Worm (Caenorhabditis elegans) whole organism, L4 larva: Measurements from ENCODE around the gene pno-1.

Source experiments
- D1046.2 ChIP-seq: fragments of 200-800 bp; sonication (Bioruptor generic); IDR thresholded peaks from 2 replicates; pipeline ENCODE4 v1.3.6; 2022; ENCODE audit warnings: missing genetic modification characterization, missing compliant biosample characterization
- F10B5.3 ChIP-seq: sonication (generic microtip); optimal IDR thresholded peaks from 2 replicates; lab custom pipeline; 2016; ENCODE audit warnings: mild to moderate bottlenecking, missing genetic modification characterization, missing compliant biosample characterization
- F37D6.2 ChIP-seq: sonication (generic microtip); optimal IDR thresholded peaks from 2 replicates; lab custom pipeline; 2016; ENCODE audit warnings: mild to moderate bottlenecking, missing genetic modification characterization, missing compliant biosample characterization
- F44E2.7 ChIP-seq: fragments of 200-800 bp; sonication (Bioruptor generic); IDR thresholded peaks from 2 replicates; pipeline ENCODE4 v2.1.2; 2022; ENCODE audit warnings: missing genetic modification characterization, missing compliant biosample characterization
- Y48G9A.11 ChIP-seq: fragments of 200-800 bp; sonication (Bioruptor generic); IDR thresholded peaks from 2 replicates; pipeline ENCODE4 v1.3.6; 2022; ENCODE audit warnings: missing genetic modification reagents, missing genetic modification characterization, missing compliant biosample characterization
- Y5F2A.4 ChIP-seq: fragments of 200-800 bp; sonication (Bioruptor generic); optimal IDR thresholded peaks from 2 replicates; lab custom pipeline; 2018; ENCODE audit warnings: mild to moderate bottlenecking, missing genetic modification characterization, missing compliant biosample characterization
- ceh-44 ChIP-seq: fragments of 200-800 bp; sonication (Bioruptor generic); IDR thresholded peaks from 2 replicates; pipeline ENCODE4 v1.3.6; 2022; ENCODE audit warnings: missing genetic modification reagents, missing genetic modification characterization, missing compliant biosample characterization
- ctbp-1 ChIP-seq: fragments of 200-800 bp; sonication (Bioruptor generic); IDR thresholded peaks from 2 replicates; pipeline ENCODE4 v1.3.6; 2022; ENCODE audit warnings: missing genetic modification reagents, missing genetic modification characterization, missing compliant biosample characterization
- daf-12 ChIP-seq: fragments of 150-350 bp; optimal IDR thresholded peaks from 2 replicates; lab custom pipeline; 2014; ENCODE audit warnings: missing biosample characterization, missing genetic modification reagents, missing genetic modification characterization
- daf-16 ChIP-seq, 3 experiments: sonication (generic microtip); optimal IDR thresholded peaks; 2 replicates each; lab custom pipeline; 2016 to 2017; ENCODE audit warnings: missing genetic modification characterization in 3 of 3, missing genetic modification reagents in 3 of 3, mild to moderate bottlenecking in 2 of 3, missing compliant biosample characterization in 2 of 3, missing biosample characterization in 1 of 3, moderate library complexity in 1 of 3
- daf-8 ChIP-seq: fragments of 200-800 bp; sonication (Bioruptor generic); IDR thresholded peaks from 2 replicates; pipeline ENCODE4 v1.3.6; 2022; ENCODE audit warnings: missing genetic modification characterization, missing compliant biosample characterization
- dmd-8 ChIP-seq: fragments of 200-800 bp; sonication (Bioruptor generic); IDR thresholded peaks from 2 replicates; pipeline ENCODE4 v1.3.6; 2022; ENCODE audit warnings: missing genetic modification characterization, missing compliant biosample characterization
- dmd-9 ChIP-seq: fragments of 200-800 bp; sonication (Bioruptor generic); IDR thresholded peaks from 2 replicates; pipeline ENCODE4 v1.3.6; 2022; ENCODE audit warnings: missing genetic modification reagents, missing genetic modification characterization, missing compliant biosample characterization
- egl-27 ChIP-seq: sonication (generic microtip); optimal IDR thresholded peaks from 3 replicates; lab custom pipeline; 2017; ENCODE audit warnings: missing biosample characterization, missing genetic modification reagents, missing genetic modification characterization
- fkh-10 ChIP-seq: fragments of 150-350 bp; optimal IDR thresholded peaks from 2 replicates; lab custom pipeline; 2014; ENCODE audit warnings: missing biosample characterization, missing genetic modification reagents, missing genetic modification characterization
- gei-8 ChIP-seq: fragments of 200-800 bp; sonication (Bioruptor generic); optimal IDR thresholded peaks from 2 replicates; lab custom pipeline; 2018; ENCODE audit warnings: mild to moderate bottlenecking, missing genetic modification characterization, missing compliant biosample characterization
- hif-1 ChIP-seq, 2 experiments: sonication (generic microtip); optimal IDR thresholded peaks; 2 replicates each; lab custom pipeline; 2016 to 2017; ENCODE audit warnings: missing compliant biosample characterization in 2 of 2, missing genetic modification characterization in 2 of 2, missing genetic modification reagents in 2 of 2, missing genotype in 2 of 2, mild to moderate bottlenecking in 1 of 2
- hlh-30 ChIP-seq: sonication (generic microtip); optimal IDR thresholded peaks from 2 replicates; lab custom pipeline; 2017; ENCODE audit warnings: antibody characterized with exemption, mild to moderate bottlenecking, missing genetic modification characterization, missing compliant biosample characterization; ENCODE audit not compliant: insufficient read depth
- hmg-1.1 ChIP-seq: fragments of 200-800 bp; sonication (Bioruptor generic); IDR thresholded peaks from 2 replicates; pipeline ENCODE4 v1.3.6; 2022; ENCODE audit warnings: missing genetic modification reagents, missing genetic modification characterization, missing compliant biosample characterization
- lim-7 ChIP-seq: fragments of 200-800 bp; sonication (Bioruptor generic); IDR thresholded peaks from 2 replicates; pipeline ENCODE4 v1.3.6; 2022; ENCODE audit warnings: missing genetic modification characterization, missing compliant biosample characterization
- lin-15B ChIP-seq: fragments of 150-350 bp; sonication (generic microtip); optimal IDR thresholded peaks from 3 replicates; lab custom pipeline; 2014; ENCODE audit warnings: missing biosample characterization, missing genetic modification characterization
- lin-38 ChIP-seq: fragments of 200-800 bp; sonication (Bioruptor generic); IDR thresholded peaks from 2 replicates; pipeline ENCODE4 v1.3.6; 2022; ENCODE audit warnings: missing genetic modification reagents, missing genetic modification characterization, missing compliant biosample characterization
- madf-9 ChIP-seq: fragments of 200-800 bp; sonication (Bioruptor generic); conservative IDR thresholded peaks from 2 replicates; pipeline ENCODE4 v1.3.6; 2022; ENCODE audit warnings: missing genetic modification reagents, missing genetic modification characterization, missing compliant biosample characterization
- mdt-29 ChIP-seq: fragments of 200-800 bp; sonication (Bioruptor generic); IDR thresholded peaks from 2 replicates; pipeline ENCODE4 v1.3.6; 2022; ENCODE audit warnings: missing genetic modification reagents, missing genetic modification characterization, missing compliant biosample characterization
- mep-1 ChIP-seq: fragments of 150-350 bp; sonication (generic microtip); optimal IDR thresholded peaks from 3 replicates; lab custom pipeline; 2014; ENCODE audit warnings: missing biosample characterization, missing genetic modification characterization
- mes-2 ChIP-seq: sonication (generic microtip); optimal IDR thresholded peaks from 2 replicates; lab custom pipeline; 2016; ENCODE audit warnings: missing genotype, mild to moderate bottlenecking, missing genetic modification characterization, missing compliant biosample characterization; ENCODE audit not compliant: poor library complexity, severe bottlenecking
- mxl-2 ChIP-seq: fragments of 200-800 bp; sonication (Bioruptor generic); conservative IDR thresholded peaks from 2 replicates; pipeline ENCODE4 v1.3.6; 2022; ENCODE audit warnings: missing genetic modification reagents, missing genetic modification characterization, missing compliant biosample characterization
- mxl-3 ChIP-seq: fragments of 200-800 bp; sonication (Bioruptor generic); optimal IDR thresholded peaks from 2 replicates; lab custom pipeline; 2018; ENCODE audit warnings: mild to moderate bottlenecking, missing genetic modification characterization, missing compliant biosample characterization
- nhr-102 ChIP-seq: sonication (generic microtip); optimal IDR thresholded peaks from 2 replicates; lab custom pipeline; 2016; ENCODE audit warnings: mild to moderate bottlenecking, missing genetic modification characterization, moderate library complexity, missing compliant biosample characterization
- nhr-11 ChIP-seq: fragments of 150-350 bp; optimal IDR thresholded peaks from 2 replicates; lab custom pipeline; 2014; ENCODE audit warnings: missing biosample characterization, missing genetic modification characterization
- nhr-237 ChIP-seq: sonication (generic microtip); optimal IDR thresholded peaks from 2 replicates; lab custom pipeline; 2017; ENCODE audit warnings: missing biosample characterization, missing genetic modification characterization
- nhr-25 ChIP-seq: sonication (generic microtip); optimal IDR thresholded peaks from 2 replicates; lab custom pipeline; 2017; ENCODE audit warnings: missing genetic modification characterization, mild to moderate bottlenecking, missing compliant biosample characterization, antibody characterized with exemption, moderate library complexity, borderline replicate concordance; ENCODE audit not compliant: insufficient read depth
- nhr-28 ChIP-seq: fragments of 150-350 bp; optimal IDR thresholded peaks from 2 replicates; lab custom pipeline; 2014; ENCODE audit warnings: missing biosample characterization, missing genetic modification characterization
- nhr-42 ChIP-seq: fragments of 200-800 bp; sonication (Bioruptor generic); IDR thresholded peaks from 2 replicates; pipeline ENCODE4 v1.3.6; 2022; ENCODE audit warnings: missing genetic modification characterization, missing compliant biosample characterization
- nhr-48 ChIP-seq: sonication (generic microtip); optimal IDR thresholded peaks from 2 replicates; lab custom pipeline; 2016; ENCODE audit warnings: mild to moderate bottlenecking, missing genetic modification characterization, missing compliant biosample characterization
- nhr-77 ChIP-seq: fragments of 150-350 bp; optimal IDR thresholded peaks from 2 replicates; lab custom pipeline; 2014; ENCODE audit warnings: missing biosample characterization, missing genetic modification characterization
- saeg-2 ChIP-seq: fragments of 200-800 bp; sonication (Bioruptor generic); IDR thresholded peaks from 2 replicates; pipeline ENCODE4 v1.3.6; 2022; ENCODE audit warnings: missing genetic modification reagents, missing genetic modification characterization, missing compliant biosample characterization
- spr-1 ChIP-seq: sonication (generic microtip); optimal IDR thresholded peaks from 2 replicates; lab custom pipeline; 2016; ENCODE audit warnings: mild to moderate bottlenecking, missing genetic modification characterization, missing compliant biosample characterization
- tag-97 ChIP-seq: fragments of 200-800 bp; sonication (Bioruptor generic); IDR thresholded peaks from 2 replicates; pipeline ENCODE4 v1.3.6; 2022; ENCODE audit warnings: missing genetic modification characterization, missing compliant biosample characterization
- unc-130 ChIP-seq: sonication (generic microtip); optimal IDR thresholded peaks from 2 replicates; lab custom pipeline; 2016; ENCODE audit warnings: missing genetic modification reagents, missing genetic modification characterization, missing compliant biosample characterization
- vab-7 ChIP-seq: fragments of 200-800 bp; sonication (Bioruptor generic); IDR thresholded peaks from 2 replicates; pipeline ENCODE4 v1.3.6; 2022; ENCODE audit warnings: missing genetic modification reagents, missing genetic modification characterization, missing compliant biosample characterization
- zfp-3 ChIP-seq: fragments of 200-800 bp; sonication (Bioruptor generic); conservative IDR thresholded peaks from 2 replicates; pipeline ENCODE4 v1.3.6; 2022; ENCODE audit warnings: missing genetic modification reagents, missing genetic modification characterization, missing compliant biosample characterization

The pno-1 gene

ce11 chrII:9774653-9775052 lies 32.0 kb upstream of the pno-1 start (continued):
- TF ChIP-seq lin-38 (GFP tag; lab: Robert Waterston, UW) (peak; percentile 77), daf-16 (GFP tag; optimal IDR thresholded peaks at IDR 0.05; lab: Kevin White, UChicago) (peak; percentile 23 to 83), daf-16 (tag; optimal IDR thresholded peaks at IDR 0.05; lab: Kevin White, UChicago) (peak; percentile 75), saeg-2 (GFP tag; lab: Robert Waterston, UW) (peak; percentile 51; the same call in 1 of the 2 replicates), ctbp-1 (GFP tag; lab: Robert Waterston, UW) (peak; percentile 78), vab-7 (GFP tag; lab: Robert Waterston, UW) (peak; percentile 91), D1046.2 (GFP tag; lab: Robert Waterston, UW) (peak; percentile 86; the same call in 1 of the 2 replicates), unc-130 (GFP tag; lab: Kevin White, UChicago) (peak; percentile 74), nhr-102 (tag; lab: Kevin White, UChicago) (peak; percentile 85), dmd-9 (GFP tag; lab: Robert Waterston, UW) (0 out of 2 replicates have a peak, but pooled peaks have one; percentile 12), nhr-28 (tag; lab: Kevin White, UChicago) (no peak), madf-9 (GFP tag; lab: Robert Waterston, UW) (peak; percentile 84), nhr-237 (no peak), daf-8 (GFP tag; lab: Robert Waterston, UW) (no peak), lin-15B (tag; lab: Kevin White, UChicago) (no peak), nhr-42 (GFP tag; lab: Robert Waterston, UW) (peak; percentile 46; the same call in 1 of the 2 replicates), nhr-25 (peak; percentile 19), Y48G9A.11 (peak; percentile 85), mdt-29 (GFP tag; lab: Robert Waterston, UW) (peak; percentile 73), gei-8 (peak; percentile 74), Y5F2A.4 (peak; percentile 76), mxl-2 (0 out of 2 replicates have a peak, but pooled peaks have one; percentile 25), mep-1 (peak; percentile 63), nhr-11 (tag; lab: Kevin White, UChicago) (no peak), ceh-44 (GFP tag; lab: Robert Waterston, UW) (peak; percentile 87; the same call in 1 of the 2 replicates), F44E2.7 (GFP tag; lab: Robert Waterston, UW) (0 out of 2 replicates have a peak, but pooled peaks have one; percentile 49), hif-1 (tag; optimal IDR thresholded peaks at IDR 0.05; lab: Kevin White, UChicago) (peak in 1 of 2 experiments; percentile 41), dmd-8 (GFP tag; lab: Robert Waterston, UW) (peak; percentile 85), spr-1 (peak; percentile 72), F10B5.3 (tag; lab: Kevin White, UChicago) (no peak), daf-12 (no peak)

DNA sequence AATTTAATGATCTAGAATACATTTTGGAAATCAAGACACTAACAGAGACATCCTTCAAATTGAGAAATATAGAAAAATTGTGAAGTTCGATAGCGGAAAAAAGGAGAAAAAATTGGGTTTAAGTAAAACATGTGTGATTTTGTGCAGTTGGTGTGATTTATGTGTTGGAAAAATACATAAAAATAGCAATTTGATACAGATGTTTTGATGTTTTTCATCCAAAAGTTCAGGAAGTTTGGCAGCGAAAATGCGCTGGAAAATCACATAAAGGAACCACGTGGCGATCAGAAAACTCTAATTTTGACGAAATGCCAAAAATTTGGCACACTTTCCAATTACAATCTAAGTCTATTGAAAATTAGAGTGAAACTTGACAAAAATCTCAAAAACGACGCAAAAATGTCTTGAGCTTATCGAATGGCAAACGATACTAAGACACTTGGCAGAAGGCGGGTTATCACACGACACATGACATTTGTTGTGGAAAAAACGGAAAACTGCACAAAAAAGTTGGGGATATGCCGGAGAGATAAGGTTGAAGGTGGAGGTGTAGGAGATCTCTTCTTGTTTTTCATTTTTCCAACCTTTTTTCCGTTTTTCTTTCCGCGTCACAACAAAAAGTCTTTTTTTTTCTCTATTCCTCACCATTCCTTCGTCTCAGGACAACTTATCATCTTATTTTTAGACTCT lies 31.4 kb upstream of the pno-1 start, which contains the start of gene ZK1321.4:
ZK1321.4 (minus strand) TSS at position 51 of the 690 bp plus-strand sequence.
- TF ChIP-seq egl-27 (tag; lab: Kevin White, UChicago) (no peak), nhr-11 (tag; lab: Kevin White, UChicago) (peak; percentile 12)

DNA sequence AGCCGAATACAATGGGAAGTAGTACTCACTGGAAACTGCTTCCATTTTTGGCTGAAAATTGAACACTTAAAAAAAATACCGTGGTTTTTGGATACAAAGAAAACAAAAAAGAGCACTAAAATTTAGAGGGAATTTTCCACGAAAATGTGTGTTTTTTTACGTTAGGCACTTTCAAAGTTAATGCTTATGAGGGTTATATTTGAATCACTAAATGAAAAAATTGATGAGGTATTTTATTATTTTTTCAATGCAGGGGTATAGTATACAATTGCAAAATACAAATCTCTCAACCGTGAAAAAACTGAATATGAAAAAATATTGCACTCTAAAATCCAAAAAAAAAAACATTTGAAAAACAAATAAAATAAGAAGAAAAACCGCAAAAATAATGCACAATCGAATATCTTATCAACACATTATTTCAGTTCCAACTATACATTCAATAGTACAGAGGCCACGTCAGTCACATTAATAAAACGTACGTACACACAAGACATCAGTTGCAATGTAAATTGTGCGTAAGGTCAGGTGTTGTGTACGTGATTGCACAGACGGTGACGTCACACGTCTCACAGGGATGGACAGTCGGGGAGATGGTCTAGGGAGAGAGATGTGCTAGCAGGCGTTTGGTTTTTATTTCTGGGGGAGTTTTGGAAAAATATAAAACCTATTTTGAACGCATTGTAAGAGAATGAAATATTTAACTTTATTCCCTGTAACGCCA lies 27.3 kb upstream of the pno-1 start, which contains the start of gene aqp-10:
aqp-10 (minus strand) TSS at position 51 of the 724 bp plus-strand sequence.
- peak; percentile 5 for TF ChIP-seq mxl-3 (GFP tag; lab: Kevin White, UChicago)
- no peak for TF ChIP-seq lim-7
- peak; percentile 70 for TF ChIP-seq hmg-1.1
- TF ChIP-seq hlh-30 (tag; lab: Kevin White, UChicago): peak; percentile 85
- TF ChIP-seq ceh-44 (GFP tag; lab: Robert Waterston, UW): no peak
- TF ChIP-seq zfp-3 (GFP tag; lab: Robert Waterston, UW): 0 out of 2 replicates have a peak, but pooled peaks have one; percentile 35
- TF ChIP-seq fkh-10 (GFP tag; lab: Kevin White, UChicago): no peak
- no peak for TF ChIP-seq nhr-25
- no peak for TF ChIP-seq tag-97 (GFP tag; lab: Robert Waterston, UW)
- TF ChIP-seq mes-2 (tag; lab: Kevin White, UChicago): peak; percentile 62
- TF ChIP-seq nhr-48: peak; percentile 45
- no peak for TF ChIP-seq F37D6.2 (tag; lab: Kevin White, UChicago)
- TF ChIP-seq nhr-77 (tag; lab: Kevin White, UChicago): peak; percentile 35
- TF ChIP-seq nhr-11 (tag; lab: Kevin White, UChicago): no peak
- TF ChIP-seq lin-15B (tag; lab: Kevin White, UChicago): no peak
- no peak for TF ChIP-seq gei-8
- no peak for TF ChIP-seq D1046.2 (GFP tag; lab: Robert Waterston, UW)
- peak; percentile 76 for TF ChIP-seq nhr-102 (tag; lab: Kevin White, UChicago)
- peak in 1 of 2 experiments; percentile 44 for TF ChIP-seq hif-1 (tag; optimal IDR thresholded peaks at IDR 0.05; lab: Kevin White, UChicago)
- TF ChIP-seq ctbp-1 (GFP tag; lab: Robert Waterston, UW): no peak
